Fruit fly (Drosophila melanogaster) whole organism, embryonic: ENCODE data around the gene CG12106.
A peak's percentile ranks its signal among the peaks of the same experiment; 100 is the strongest.

Experiments
- CG11247 ChIP-seq: fragments of 200-800 bp; sonication (Bioruptor generic); IDR thresholded peaks from 2 replicates; pipeline ENCODE4 v1.3.6; 2022; ENCODE audit warnings: missing biosample characterization, missing genetic modification characterization
- CG12769 ChIP-seq: fragments of 200-800 bp; sonication (Bioruptor generic); optimal IDR thresholded peaks from 2 replicates; lab custom pipeline; 2019; ENCODE audit warnings: missing biosample characterization, mild to moderate bottlenecking, missing genetic modification characterization, moderate library complexity
- CG13287 ChIP-seq: fragments of 200-800 bp; sonication (Bioruptor generic); IDR thresholded peaks from 2 replicates; pipeline ENCODE4 v1.3.6; 2022; ENCODE audit warnings: missing biosample characterization, missing genetic modification characterization; ENCODE audit not compliant: partially characterized antibody
- CG13775 ChIP-seq: fragments of 200-800 bp; sonication (Bioruptor generic); optimal IDR thresholded peaks from 3 replicates; lab custom pipeline; 2017; ENCODE audit warnings: missing biosample characterization, mild to moderate bottlenecking, missing genetic modification characterization
- CG15514 ChIP-seq: fragments of 200-800 bp; sonication (Bioruptor generic); optimal IDR thresholded peaks from 3 replicates; lab custom pipeline; 2017; ENCODE audit warnings: missing biosample characterization, missing genetic modification characterization, mild to moderate bottlenecking, moderate library complexity, missing genetic modification reagents
- CG15696 ChIP-seq: fragments of 200-800 bp; sonication (Bioruptor generic); optimal IDR thresholded peaks from 2 replicates; lab custom pipeline; 2019; ENCODE audit warnings: missing biosample characterization, mild to moderate bottlenecking, missing genetic modification characterization, moderate library complexity
- CG1603 ChIP-seq: fragments of 200-800 bp; sonication (Bioruptor generic); optimal IDR thresholded peaks from 2 replicates; lab custom pipeline; 2019; ENCODE audit warnings: missing biosample characterization, mild to moderate bottlenecking, missing genetic modification characterization, moderate library complexity
- CG16863 ChIP-seq: fragments of 200-800 bp; sonication (Bioruptor generic); optimal IDR thresholded peaks from 3 replicates; lab custom pipeline; 2016; ENCODE audit warnings: missing biosample characterization, missing genetic modification characterization
- CG17186 ChIP-seq: fragments of 200-800 bp; sonication (Bioruptor generic); optimal IDR thresholded peaks from 3 replicates; lab custom pipeline; 2017; ENCODE audit warnings: missing biosample characterization, missing genetic modification reagents, missing genetic modification characterization
- CG17328 ChIP-seq: fragments of 200-800 bp; sonication (Bioruptor generic); IDR thresholded peaks from 2 replicates; pipeline ENCODE4 v1.3.6; 2022; ENCODE audit warnings: missing biosample characterization, missing genetic modification characterization
- CG17829 ChIP-seq: fragments of 200-800 bp; optimal IDR thresholded peaks from 2 replicates; lab custom pipeline; 2019; ENCODE audit warnings: missing biosample characterization, mild to moderate bottlenecking, missing genetic modification characterization, moderate library complexity
- CG34376 ChIP-seq: fragments of 200-800 bp; sonication (Bioruptor generic); optimal IDR thresholded peaks from 2 replicates; lab custom pipeline; 2018; ENCODE audit warnings: missing biosample characterization, mild to moderate bottlenecking, missing genetic modification characterization
- CG3726 ChIP-seq: fragments of 200-800 bp; sonication (Bioruptor generic); IDR thresholded peaks from 3 replicates; pipeline ENCODE4, ENCODE4 v1.3.6; 2022; ENCODE audit warnings: missing biosample characterization, missing genetic modification characterization
- CG3847 ChIP-seq: fragments of 200-800 bp; sonication (Bioruptor generic); IDR thresholded peaks from 2 replicates; pipeline ENCODE4 v1.3.6; 2022; ENCODE audit warnings: missing biosample characterization, missing genetic modification characterization
- CG4854 ChIP-seq: fragments of 200-800 bp; sonication (Bioruptor generic); optimal IDR thresholded peaks from 2 replicates; lab custom pipeline; 2016; ENCODE audit warnings: missing biosample characterization, missing genetic modification characterization, inconsistent platforms
- CG5245 ChIP-seq: fragments of 200-800 bp; sonication (Bioruptor generic); optimal IDR thresholded peaks from 3 replicates; lab custom pipeline; 2016; ENCODE audit warnings: missing biosample characterization, missing genetic modification characterization
- CG7556 ChIP-seq: fragments of 200-800 bp; sonication (Bioruptor generic); optimal IDR thresholded peaks from 2 replicates; lab custom pipeline; 2017; ENCODE audit warnings: missing biosample characterization, mild to moderate bottlenecking, missing genetic modification characterization
- Dfd ChIP-seq, 2 experiments: fragments of >200 bp; optimal IDR thresholded peaks; 2 replicates each; lab custom pipeline; 2017; ENCODE audit warnings: missing biosample characterization in 2 of 2, missing genetic modification characterization in 2 of 2
- Fer1 ChIP-seq: fragments of 200-800 bp; sonication (Bioruptor generic); optimal IDR thresholded peaks from 2 replicates; lab custom pipeline; 2017; ENCODE audit warnings: missing biosample characterization, mild to moderate bottlenecking, missing genetic modification characterization
- HLH3B ChIP-seq: fragments of 200-800 bp; sonication (Bioruptor generic); IDR thresholded peaks from 2 replicates; pipeline ENCODE4 v1.3.6; 2022; ENCODE audit warnings: missing biosample characterization, missing genetic modification characterization
- Hey ChIP-seq: fragments of 200-800 bp; sonication (Bioruptor generic); optimal IDR thresholded peaks from 3 replicates; lab custom pipeline; 2018; ENCODE audit warnings: missing biosample characterization, mild to moderate bottlenecking, missing genetic modification characterization
- Pdp1 ChIP-seq, 2 experiments: fragments of 200-800 bp; sonication (Bioruptor generic); optimal IDR thresholded peaks; 3 replicates each; lab custom pipeline; 2016; ENCODE audit warnings: missing biosample characterization in 2 of 2, missing genetic modification characterization in 2 of 2, mild to moderate bottlenecking in 1 of 2, moderate library complexity in 1 of 2
- Scr ChIP-seq: fragments of 200-800 bp; sonication (Bioruptor generic); IDR thresholded peaks from 2 replicates; pipeline ENCODE4 v1.3.6; 2022; ENCODE audit warnings: missing biosample characterization, missing genetic modification characterization; ENCODE audit not compliant: partially characterized antibody
- cad ChIP-seq: fragments of >200 bp; optimal IDR thresholded peaks from 2 replicates; lab custom pipeline; 2017; ENCODE audit warnings: missing biosample characterization, missing genetic modification characterization
- cas ChIP-seq: fragments of 200-800 bp; sonication (Bioruptor generic); IDR thresholded peaks from 2 replicates; pipeline ENCODE4 v1.3.6; 2022; ENCODE audit warnings: missing biosample characterization, missing genetic modification characterization
- chinmo ChIP-seq: fragments of 200-800 bp; sonication (Bioruptor generic); IDR thresholded peaks from 4 replicates; pipeline ENCODE4 v1.3.6; 2022; ENCODE audit warnings: missing biosample characterization, missing genetic modification characterization; ENCODE audit not compliant: partially characterized antibody
- cwo ChIP-seq: fragments of 200-800 bp; sonication (Bioruptor generic); optimal IDR thresholded peaks from 3 replicates; lab custom pipeline; 2017; ENCODE audit warnings: missing biosample characterization, missing genetic modification characterization, mild to moderate bottlenecking, moderate library complexity, missing genetic modification reagents
- disco-r ChIP-seq: fragments of 200-800 bp; sonication (Bioruptor generic); optimal IDR thresholded peaks from 2 replicates; lab custom pipeline; 2016; ENCODE audit warnings: missing biosample characterization, missing genetic modification characterization
- exex ChIP-seq: fragments of 200-800 bp; sonication (Bioruptor generic); optimal IDR thresholded peaks from 4 replicates; lab custom pipeline; 2018; ENCODE audit warnings: missing biosample characterization, mild to moderate bottlenecking, missing genetic modification characterization, moderate library complexity
- ftz-f1 ChIP-seq: fragments of 200-800 bp; sonication (Bioruptor generic); optimal IDR thresholded peaks from 2 replicates; lab custom pipeline; 2016; ENCODE audit warnings: missing biosample characterization, missing genetic modification characterization
- grn ChIP-seq: fragments of 200-800 bp; sonication (Bioruptor generic); optimal IDR thresholded peaks from 3 replicates; lab custom pipeline; 2017; ENCODE audit warnings: missing biosample characterization, missing genetic modification characterization
- hth ChIP-seq: fragments of >200 bp; optimal IDR thresholded peaks from 2 replicates; lab custom pipeline; 2017; ENCODE audit warnings: inconsistent platforms
- inv ChIP-seq: fragments of 200-800 bp; sonication (Bioruptor generic); IDR thresholded peaks from 2 replicates; pipeline ENCODE4 v1.3.6; 2022; ENCODE audit warnings: missing biosample characterization, missing genetic modification characterization; ENCODE audit not compliant: partially characterized antibody
- kay ChIP-seq: fragments of 200-800 bp; sonication (Bioruptor generic); optimal IDR thresholded peaks from 2 replicates; lab custom pipeline; 2016; ENCODE audit warnings: missing biosample characterization, missing genetic modification characterization
- mirr ChIP-seq: fragments of 200-800 bp; sonication (Bioruptor generic); optimal IDR thresholded peaks from 3 replicates; lab custom pipeline; 2018; ENCODE audit warnings: missing biosample characterization, mild to moderate bottlenecking, missing genetic modification characterization
- pum ChIP-seq: fragments of 200-800 bp; sonication (Bioruptor generic); optimal IDR thresholded peaks from 2 replicates; lab custom pipeline; 2016; ENCODE audit warnings: missing biosample characterization, missing genetic modification characterization
- salm ChIP-seq: fragments of 200-800 bp; sonication (Bioruptor generic); optimal IDR thresholded peaks from 2 replicates; lab custom pipeline; 2018; ENCODE audit warnings: missing biosample characterization, mild to moderate bottlenecking, missing genetic modification characterization
- sd ChIP-seq: fragments of 200-800 bp; sonication (Bioruptor generic); optimal IDR thresholded peaks from 3 replicates; lab custom pipeline; 2018; ENCODE audit warnings: missing biosample characterization, mild to moderate bottlenecking, missing genetic modification characterization, moderate library complexity
- sr ChIP-seq: fragments of 200-800 bp; sonication (Bioruptor generic); IDR thresholded peaks from 3 replicates; pipeline ENCODE4 v1.3.6; 2022; ENCODE audit warnings: missing biosample characterization, missing genetic modification characterization
- sug ChIP-seq: fragments of 200-800 bp; optimal IDR thresholded peaks from 2 replicates; lab custom pipeline; 2019; ENCODE audit warnings: missing biosample characterization, mild to moderate bottlenecking, missing genetic modification characterization, moderate library complexity
- tgo ChIP-seq: fragments of 200-800 bp; sonication (Bioruptor generic); IDR thresholded peaks from 3 replicates; pipeline ENCODE4 v1.3.6; 2022; ENCODE audit warnings: missing biosample characterization, missing genetic modification characterization
- tna ChIP-seq: fragments of 200-800 bp; sonication (Bioruptor generic); IDR thresholded peaks from 2 replicates; pipeline ENCODE4 v1.3.6; 2022; ENCODE audit warnings: missing biosample characterization, missing genetic modification characterization; ENCODE audit not compliant: partially characterized antibody

The CG12106 gene

DNA sequence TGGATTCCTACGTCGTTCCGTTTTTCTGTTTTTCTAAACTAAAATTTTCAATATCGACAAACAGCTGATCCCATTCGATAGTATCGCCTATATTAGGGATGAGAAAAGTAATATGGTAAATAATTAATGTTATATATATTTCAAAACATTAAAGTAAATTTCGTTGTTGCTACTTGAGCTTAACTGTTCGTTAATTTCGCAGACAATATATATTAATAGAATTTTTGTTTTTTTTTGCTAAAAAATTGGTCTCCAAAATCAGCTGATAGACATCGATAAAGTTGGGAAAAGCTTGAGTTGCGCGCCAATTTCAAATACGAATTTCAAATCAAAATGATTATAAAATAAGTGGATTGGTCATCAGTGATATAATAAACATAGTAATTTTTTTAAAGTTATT lies 2.7 kb downstream of the CG12106 start, which contains the start of gene CG12118 (continued):
- TF ChIP-seq CG17328 (GFP tag; lab: Robert Waterston, UW) (peak; percentile 86), Dfd (GFP tag; optimal IDR thresholded peaks at IDR 0.05; lab: Kevin White, UChicago) (no peak), CG13775 (peak; percentile 80), kay (GFP tag; lab: Kevin White, UChicago) (peak; percentile 62), CG17829 (tag; lab: Kevin White, UChicago) (peak; percentile 74), CG15514 (GFP tag; lab: Kevin White, UChicago) (peak; percentile 88), sr (GFP tag; lab: Robert Waterston, UW) (no peak)

- peak; percentile 99 for TF ChIP-seq sug (tag; lab: Kevin White, UChicago)
- peak; percentile 84 for TF ChIP-seq grn (GFP tag; lab: Kevin White, UChicago)
- no peak for TF ChIP-seq CG7556 (GFP tag; lab: Kevin White, UChicago)
- peak; percentile 74 for TF ChIP-seq ftz-f1 (GFP tag; lab: Kevin White, UChicago)
- peak; percentile 12; the same call in 1 of the 2 replicates for TF ChIP-seq tna (GFP tag; lab: Robert Waterston, UW)
- TF ChIP-seq CG15696 (tag; lab: Kevin White, UChicago): no peak
- no peak for TF ChIP-seq hth (lab: Kevin White, UChicago)
- no peak for TF ChIP-seq CG4854 (GFP tag; lab: Kevin White, UChicago)
- no peak for TF ChIP-seq CG3847 (GFP tag; lab: Robert Waterston, UW)
- peak; percentile 84; the same call in 2 of the 4 replicates for TF ChIP-seq chinmo (GFP tag; lab: Robert Waterston, UW)
- TF ChIP-seq CG5245 (GFP tag; lab: Kevin White, UChicago): no peak
- no peak for TF ChIP-seq CG17186 (GFP tag; lab: Kevin White, UChicago)
- no peak for TF ChIP-seq pum (GFP tag; lab: Kevin White, UChicago)
- no peak for TF ChIP-seq cad (GFP tag; lab: Kevin White, UChicago)
- no peak for TF ChIP-seq tgo (GFP tag; lab: Robert Waterston, UW)
- no peak for TF ChIP-seq CG1603
- TF ChIP-seq disco-r (GFP tag; lab: Kevin White, UChicago): no peak
- no peak for TF ChIP-seq CG13287 (GFP tag; lab: Robert Waterston, UW)
- no peak for TF ChIP-seq HLH3B (GFP tag; lab: Robert Waterston, UW)
- peak; percentile 72 for TF ChIP-seq exex
- no peak for TF ChIP-seq CG3726
- no peak for TF ChIP-seq CG16863
- no peak for TF ChIP-seq Scr (GFP tag; lab: Robert Waterston, UW)
- TF ChIP-seq Fer1: no peak
- peak in 1 of 2 experiments; percentile 8 for TF ChIP-seq Pdp1 (GFP tag; optimal IDR thresholded peaks at IDR 0.05; lab: Kevin White, UChicago)
- peak; percentile 67 for TF ChIP-seq mirr
- peak; percentile 20 for TF ChIP-seq cwo (GFP tag; lab: Kevin White, UChicago)
- no peak for TF ChIP-seq inv (GFP tag; lab: Robert Waterston, UW)
- no peak for TF ChIP-seq cas (GFP tag; lab: Robert Waterston, UW)
- no peak for TF ChIP-seq salm
- TF ChIP-seq CG11247: no peak
- TF ChIP-seq sd (tag; lab: Kevin White, UChicago): peak; percentile 6
- TF ChIP-seq CG12769: peak; percentile 2
- peak; percentile 0 for TF ChIP-seq Hey (tag; lab: Kevin White, UChicago)
- peak; percentile 70 for TF ChIP-seq CG34376 (GFP tag; lab: Kevin White, UChicago)
Measured at dm6 chrX:9200234-9200633, 6.5 kb downstream of the CG12106 start.
